Worm (Caenorhabditis elegans) whole organism, young adult: ENCODE results near the gene bath-44.

Experiments used
- C06A6.2 ChIP-seq: fragments of 200-800 bp; sonication (Bioruptor generic); conservative IDR thresholded peaks from 2 replicates; pipeline ENCODE4 v1.3.6; 2022; ENCODE audit warnings: missing genetic modification characterization, missing compliant biosample characterization
- F22D6.2 ChIP-seq: sonication (generic microtip); optimal IDR thresholded peaks from 2 replicates; lab custom pipeline; 2016; ENCODE audit warnings: mild to moderate bottlenecking, missing genetic modification characterization, missing compliant biosample characterization
- F57C9.4 ChIP-seq: sonication (generic microtip); optimal IDR thresholded peaks from 2 replicates; lab custom pipeline; 2017; ENCODE audit warnings: mild to moderate bottlenecking, missing genetic modification characterization, missing compliant biosample characterization
- K12H6.12 ChIP-seq: fragments of 200-800 bp; sonication (Bioruptor generic); optimal IDR thresholded peaks from 2 replicates; lab custom pipeline; 2018; ENCODE audit warnings: mild to moderate bottlenecking, missing genetic modification characterization, missing compliant biosample characterization
- T07F8.4 ChIP-seq: sonication (generic microtip); optimal IDR thresholded peaks from 2 replicates; lab custom pipeline; 2016; ENCODE audit warnings: mild to moderate bottlenecking, missing genetic modification characterization, moderate library complexity, missing compliant biosample characterization
- Y53G8AR.9 ChIP-seq: fragments of 200-800 bp; sonication (Bioruptor generic); conservative IDR thresholded peaks from 2 replicates; pipeline ENCODE4 v1.3.6; 2022; ENCODE audit warnings: missing genetic modification reagents, missing genetic modification characterization, missing compliant biosample characterization
- Y79H2A.3 ChIP-seq: fragments of 200-800 bp; sonication (Bioruptor generic); conservative IDR thresholded peaks from 2 replicates; pipeline ENCODE4 v1.3.6; 2022; ENCODE audit warnings: missing genetic modification reagents, missing genetic modification characterization, missing compliant biosample characterization
- Y95B8A.8 ChIP-seq: fragments of 200-800 bp; sonication (Bioruptor generic); IDR thresholded peaks from 2 replicates; pipeline ENCODE4 v1.3.6; 2022; ENCODE audit warnings: missing genetic modification reagents, missing genetic modification characterization, missing compliant biosample characterization
- athp-1 ChIP-seq: sonication (generic microtip); optimal IDR thresholded peaks from 2 replicates; lab custom pipeline; 2017; ENCODE audit warnings: mild to moderate bottlenecking, missing genetic modification characterization, missing compliant biosample characterization
- cebp-1 ChIP-seq, 2 experiments: fragments of 200-800 bp in 1 of 2; sonication (Bioruptor generic) in 1 of 2; sonication (generic microtip) in 1 of 2; IDR thresholded peaks in 1 of 2; optimal IDR thresholded peaks in 1 of 2; 2 replicates each; pipeline versions ENCODE4 v1.3.6 to Lab custom; 2017 to 2022; ENCODE audit warnings: missing compliant biosample characterization in 2 of 2, missing genetic modification characterization in 2 of 2, mild to moderate bottlenecking in 1 of 2, missing genetic modification reagents in 1 of 2, moderate library complexity in 1 of 2
- ceh-58 ChIP-seq: fragments of 200-800 bp; sonication (Bioruptor generic); IDR thresholded peaks from 2 replicates; pipeline ENCODE4 v1.3.6; 2022; ENCODE audit warnings: missing genetic modification characterization, missing compliant biosample characterization
- chd-7 ChIP-seq: sonication (generic microtip); optimal IDR thresholded peaks from 2 replicates; lab custom pipeline; 2016; ENCODE audit warnings: mild to moderate bottlenecking, missing genetic modification characterization, moderate library complexity, missing compliant biosample characterization
- dox-1 ChIP-seq: fragments of 200-800 bp; sonication (Bioruptor generic); IDR thresholded peaks from 2 replicates; pipeline ENCODE4 v1.3.6; 2022; ENCODE audit warnings: missing genetic modification reagents, missing genetic modification characterization, missing compliant biosample characterization
- dpl-1 ChIP-seq: fragments of 150-350 bp; optimal IDR thresholded peaks from 2 replicates; lab custom pipeline; 2014; ENCODE audit warnings: missing biosample characterization, missing genetic modification reagents, missing genetic modification characterization
- ets-4 ChIP-seq: fragments of 200-800 bp; sonication (Bioruptor generic); optimal IDR thresholded peaks from 2 replicates; lab custom pipeline; 2018; ENCODE audit warnings: mild to moderate bottlenecking, missing genetic modification characterization, missing compliant biosample characterization
- him-1 ChIP-seq: sonication (generic microtip); optimal IDR thresholded peaks from 2 replicates; lab custom pipeline; 2016; ENCODE audit warnings: missing genotype, missing genetic modification reagents, missing genetic modification characterization, missing compliant biosample characterization
- hlh-26 ChIP-seq: fragments of 200-800 bp; sonication (Bioruptor generic); conservative IDR thresholded peaks from 2 replicates; pipeline ENCODE4 v1.3.6; 2022; ENCODE audit warnings: missing genetic modification reagents, missing genetic modification characterization, missing compliant biosample characterization
- lin-35 ChIP-seq, 3 experiments: fragments of 150-350 bp in 2 of 3; sonication (generic microtip) in 1 of 3; optimal IDR thresholded peaks; 2 replicates each; lab custom pipeline; 2014 to 2018; ENCODE audit warnings: missing biosample characterization in 3 of 3, missing genetic modification characterization in 3 of 3, missing genetic modification reagents in 3 of 3
- lin-54 ChIP-seq: fragments of 200-800 bp; sonication (Bioruptor generic); optimal IDR thresholded peaks from 2 replicates; lab custom pipeline; 2018; ENCODE audit warnings: mild to moderate bottlenecking, missing genetic modification characterization, missing compliant biosample characterization
- madf-3 ChIP-seq: fragments of 200-800 bp; sonication (Bioruptor generic); IDR thresholded peaks from 2 replicates; pipeline ENCODE4 v1.3.6; 2022; ENCODE audit warnings: missing genetic modification reagents, missing genetic modification characterization, missing compliant biosample characterization
- mcd-1 ChIP-seq: fragments of 200-800 bp; sonication (Bioruptor generic); IDR thresholded peaks from 2 replicates; pipeline ENCODE4 v1.3.6; 2022; ENCODE audit warnings: missing genetic modification reagents, missing genetic modification characterization, missing compliant biosample characterization
- nhr-27 ChIP-seq: fragments of 200-800 bp; sonication (Bioruptor generic); optimal IDR thresholded peaks from 2 replicates; lab custom pipeline; 2018; ENCODE audit warnings: mild to moderate bottlenecking, missing genetic modification characterization, moderate library complexity, missing compliant biosample characterization
- nhr-80 ChIP-seq: sonication (generic microtip); optimal IDR thresholded peaks from 2 replicates; lab custom pipeline; 2016; ENCODE audit warnings: missing genetic modification characterization, missing compliant biosample characterization
- sea-2 ChIP-seq: fragments of 200-800 bp; sonication (Bioruptor generic); IDR thresholded peaks from 2 replicates; pipeline ENCODE4 v1.3.6; 2022; ENCODE audit warnings: missing genetic modification characterization, missing compliant biosample characterization
- snpc-1.3 ChIP-seq: sonication (generic microtip); optimal IDR thresholded peaks from 2 replicates; lab custom pipeline; 2017; ENCODE audit warnings: missing genetic modification characterization, mild to moderate bottlenecking, missing compliant biosample characterization, antibody characterized with exemption, moderate library complexity, missing genotype, missing genetic modification reagents; ENCODE audit not compliant: insufficient read depth
- snpc-3.4 ChIP-seq: sonication (generic microtip); optimal IDR thresholded peaks from 2 replicates; lab custom pipeline; 2017; ENCODE audit warnings: missing genetic modification characterization, mild to moderate bottlenecking, missing compliant biosample characterization, antibody characterized with exemption, moderate library complexity, missing genotype, missing genetic modification reagents
- zfh-2 ChIP-seq: fragments of 200-800 bp; sonication (Bioruptor generic); conservative IDR thresholded peaks from 2 replicates; pipeline ENCODE4 v1.3.6; 2022; ENCODE audit warnings: missing genetic modification reagents, missing genetic modification characterization, missing compliant biosample characterization
- zim-3 ChIP-seq: sonication (generic microtip); optimal IDR thresholded peaks from 2 replicates; lab custom pipeline; 2017; ENCODE audit warnings: mild to moderate bottlenecking, missing genetic modification characterization, moderate library complexity, missing compliant biosample characterization
- ztf-25 ChIP-seq: fragments of 200-800 bp; sonication (Bioruptor generic); IDR thresholded peaks from 2 replicates; pipeline ENCODE4 v1.3.6; 2022; ENCODE audit warnings: missing genetic modification reagents, missing genetic modification characterization, missing compliant biosample characterization
- ztf-28 ChIP-seq: fragments of 200-800 bp; sonication (Bioruptor generic); IDR thresholded peaks from 2 replicates; pipeline ENCODE4 v1.3.6; 2022; ENCODE audit warnings: missing genetic modification reagents, missing genetic modification characterization, missing compliant biosample characterization
- ztf-3 ChIP-seq: fragments of 200-800 bp; sonication (Bioruptor generic); optimal IDR thresholded peaks from 2 replicates; lab custom pipeline; 2018; ENCODE audit warnings: mild to moderate bottlenecking, missing genetic modification characterization, missing compliant biosample characterization
- ztf-6 ChIP-seq: fragments of 200-800 bp; sonication (Bioruptor generic); IDR thresholded peaks from 2 replicates; pipeline ENCODE4 v1.3.6; 2022; ENCODE audit warnings: missing genetic modification reagents, missing genetic modification characterization, missing compliant biosample characterization

Gene bath-44

DNA sequence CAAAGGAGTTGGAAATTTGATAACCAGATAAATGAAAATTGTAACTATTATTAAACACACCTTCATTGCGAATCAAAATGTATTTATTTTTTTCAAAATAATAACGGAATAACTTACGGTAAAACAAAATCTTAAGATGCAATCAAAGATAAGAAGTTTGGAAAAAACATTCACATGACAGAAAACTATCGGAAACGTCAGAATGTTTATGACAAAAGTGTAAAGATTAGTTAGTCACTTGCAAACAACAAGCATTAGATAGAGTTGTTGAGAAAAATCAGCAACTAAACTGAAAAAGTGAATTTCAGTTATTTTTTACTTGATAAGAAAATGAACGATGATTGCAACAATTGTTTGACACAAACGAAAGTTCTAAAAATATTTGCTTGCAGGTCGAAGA lies 25.4 kb downstream of the bath-44 start:
- no peak for TF ChIP-seq ztf-6 (GFP tag; lab: Robert Waterston, UW)
- no peak for TF ChIP-seq chd-7 (tag; lab: Kevin White, UChicago)
- no peak for TF ChIP-seq ztf-28
- TF ChIP-seq ztf-3 (GFP tag; lab: Kevin White, UChicago): no peak
- TF ChIP-seq nhr-80: no peak
- TF ChIP-seq dox-1: no peak
- no peak for TF ChIP-seq sea-2 (GFP tag; lab: Robert Waterston, UW)
- no peak for TF ChIP-seq athp-1 (tag; lab: Kevin White, UChicago)
- TF ChIP-seq him-1 (tag; lab: Kevin White, UChicago): no peak
- TF ChIP-seq C06A6.2 (GFP tag; lab: Robert Waterston, UW): no peak
- TF ChIP-seq snpc-1.3: no peak
- TF ChIP-seq lin-54 (GFP tag; lab: Kevin White, UChicago): no peak
- no peak for TF ChIP-seq F57C9.4

DNA sequence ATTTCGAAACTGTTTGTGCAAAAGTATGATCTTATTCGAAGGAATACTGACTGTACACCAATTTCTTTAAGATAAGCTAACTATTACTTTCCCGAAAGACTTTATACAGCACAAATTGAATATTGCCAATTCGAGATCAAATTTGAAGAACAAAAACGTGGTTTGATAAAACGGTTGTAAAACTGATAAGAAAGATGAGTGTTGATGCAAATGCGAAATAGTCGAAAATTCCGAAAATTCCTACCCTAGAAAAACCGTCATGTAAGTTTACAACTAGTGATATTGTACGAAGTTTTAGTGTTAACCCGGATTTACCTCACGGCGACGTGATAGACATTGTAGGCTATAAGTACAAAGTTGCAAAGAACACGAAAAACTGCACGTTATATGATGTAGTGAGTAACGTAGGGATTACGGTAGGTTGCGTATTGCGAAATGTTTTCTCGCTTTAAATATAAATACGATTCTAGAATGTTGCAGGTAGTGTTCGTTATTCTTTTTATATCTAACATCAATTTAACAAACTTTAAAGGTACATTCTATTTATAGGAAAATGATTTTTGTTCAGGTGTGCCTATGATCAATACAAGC lies 26.1 kb downstream of the bath-44 start:
- peak; percentile 56 for TF ChIP-seq cebp-1 (GFP tag; IDR thresholded peaks at IDR 0.05; lab: Robert Waterston, UW)
- no peak for TF ChIP-seq cebp-1 (tag; optimal IDR thresholded peaks at IDR 0.05; lab: Kevin White, UChicago)
- TF ChIP-seq nhr-80: peak; percentile 23
- TF ChIP-seq snpc-3.4 (tag; lab: Kevin White, UChicago): no peak

DNA sequence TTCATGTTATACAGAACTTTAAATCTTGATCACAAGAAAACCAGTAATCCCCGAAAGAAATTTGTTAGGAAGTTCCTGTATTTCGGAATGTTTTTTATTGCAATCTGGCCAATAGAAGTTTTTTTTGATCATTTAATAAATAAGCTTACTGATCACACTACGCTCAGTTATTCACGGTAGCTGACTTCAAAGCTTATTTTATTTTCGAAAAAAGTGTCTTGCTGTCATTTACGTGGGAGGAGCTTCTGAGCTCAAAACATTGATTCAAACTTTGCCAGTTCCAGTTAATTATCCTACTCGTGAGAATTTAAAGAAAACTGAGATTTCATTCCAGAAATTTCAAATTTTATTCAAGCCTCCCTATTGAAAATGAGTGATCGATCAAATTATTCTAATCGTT lies 37.6 kb downstream of the bath-44 start, which contains the start of gene srd-54:
srd-54 (plus strand) TSS at position 301 of the 400 bp plus-strand sequence.
- TF ChIP-seq ets-4 (GFP tag; lab: Kevin White, UChicago): no peak
- no peak for TF ChIP-seq madf-3 (GFP tag; lab: Robert Waterston, UW)
- TF ChIP-seq ztf-3 (GFP tag; lab: Kevin White, UChicago): no peak
- TF ChIP-seq dpl-1 (GFP tag; lab: Kevin White, UChicago): no peak
- no peak for TF ChIP-seq mcd-1

DNA sequence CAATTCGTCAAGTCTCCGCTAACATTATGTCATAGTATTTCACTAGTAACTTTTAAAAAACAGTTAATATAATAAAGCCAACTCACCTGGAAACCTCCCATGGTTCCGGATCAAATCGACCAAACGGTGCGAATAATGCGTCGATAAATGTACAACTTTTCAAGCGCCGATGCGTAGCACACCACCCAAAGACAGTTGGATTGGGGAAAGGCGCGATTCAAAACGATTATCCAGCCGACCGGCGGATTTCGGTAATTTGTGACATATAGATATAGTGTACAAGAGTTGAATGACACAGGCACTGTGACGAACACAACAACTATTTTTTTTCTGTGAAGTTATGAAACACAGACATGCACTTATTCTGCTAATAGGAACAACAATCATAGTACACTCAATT lies 39.4 kb downstream of the bath-44 start, which contains the start of gene kcc-3:
kcc-3 (minus strand) TSS at position 101 of the 400 bp plus-strand sequence.
- no peak for TF ChIP-seq athp-1 (tag; lab: Kevin White, UChicago)
- no peak for TF ChIP-seq K12H6.12 (tag; lab: Kevin White, UChicago)
- TF ChIP-seq sea-2 (GFP tag; lab: Robert Waterston, UW): no peak
- no peak for TF ChIP-seq Y95B8A.8 (GFP tag; lab: Robert Waterston, UW)
- no peak for TF ChIP-seq zim-3 (tag; lab: Kevin White, UChicago)
- TF ChIP-seq lin-54 (GFP tag; lab: Kevin White, UChicago): no peak
- TF ChIP-seq Y53G8AR.9: no peak
- TF ChIP-seq ets-4 (GFP tag; lab: Kevin White, UChicago): no peak
- TF ChIP-seq T07F8.4: no peak
- TF ChIP-seq zfh-2 (GFP tag; lab: Robert Waterston, UW): no peak
- TF ChIP-seq lin-35 (GFP tag; optimal IDR thresholded peaks at IDR 0.05; lab: Kevin White, UChicago): no peak
- no peak for TF ChIP-seq hlh-26 (GFP tag; lab: Robert Waterston, UW)
- TF ChIP-seq ceh-58: no peak
- TF ChIP-seq nhr-27 (tag; lab: Kevin White, UChicago): no peak
- no peak for TF ChIP-seq madf-3 (GFP tag; lab: Robert Waterston, UW)
- no peak for TF ChIP-seq snpc-3.4 (tag; lab: Kevin White, UChicago)
- no peak for TF ChIP-seq Y79H2A.3 (GFP tag; lab: Robert Waterston, UW)
- TF ChIP-seq F22D6.2 (tag; lab: Kevin White, UChicago): no peak
- TF ChIP-seq cebp-1 (GFP tag; IDR thresholded peaks at IDR 0.05; lab: Robert Waterston, UW): no peak
- TF ChIP-seq cebp-1 (tag; optimal IDR thresholded peaks at IDR 0.05; lab: Kevin White, UChicago): no peak
- TF ChIP-seq ztf-25: no peak
